Worm (Caenorhabditis elegans) whole organism, young adult: ENCODE measurements around the gene F21G4.6.

Experiments
- C06A6.2 ChIP-seq: fragments of 200-800 bp; sonication (Bioruptor generic); conservative IDR thresholded peaks from 2 replicates; pipeline ENCODE4 v1.3.6; 2022; ENCODE audit warnings: missing genetic modification characterization, missing compliant biosample characterization
- F10E7.11 ChIP-seq: sonication (generic microtip); optimal IDR thresholded peaks from 2 replicates; lab custom pipeline; 2017; ENCODE audit warnings: mild to moderate bottlenecking, missing genetic modification characterization, moderate library complexity, missing compliant biosample characterization
- F22D6.2 ChIP-seq: sonication (generic microtip); optimal IDR thresholded peaks from 2 replicates; lab custom pipeline; 2016; ENCODE audit warnings: mild to moderate bottlenecking, missing genetic modification characterization, missing compliant biosample characterization
- F49E8.2 ChIP-seq: sonication (generic microtip); optimal IDR thresholded peaks from 3 replicates; lab custom pipeline; 2017; ENCODE audit warnings: missing genetic modification characterization, mild to moderate bottlenecking, missing compliant biosample characterization, antibody characterized with exemption, moderate library complexity; ENCODE audit not compliant: insufficient read depth
- F57A8.1 ChIP-seq: fragments of 200-800 bp; sonication (Bioruptor generic); optimal IDR thresholded peaks from 2 replicates; lab custom pipeline; 2018; ENCODE audit warnings: mild to moderate bottlenecking, missing genetic modification characterization, moderate library complexity, missing compliant biosample characterization
- K11D2.4 ChIP-seq: fragments of 200-800 bp; sonication (Bioruptor generic); IDR thresholded peaks from 2 replicates; pipeline ENCODE4 v1.3.6; 2022; ENCODE audit warnings: missing genetic modification reagents, missing genetic modification characterization, missing compliant biosample characterization
- ZK185.1 ChIP-seq: sonication (generic microtip); optimal IDR thresholded peaks from 2 replicates; lab custom pipeline; 2016; ENCODE audit warnings: mild to moderate bottlenecking, missing genetic modification characterization, missing compliant biosample characterization; ENCODE audit not compliant: poor library complexity, severe bottlenecking
- cebp-2 ChIP-seq: fragments of 200-800 bp; sonication (Bioruptor generic); IDR thresholded peaks from 2 replicates; pipeline ENCODE4 v1.3.6; 2022; ENCODE audit warnings: missing genetic modification characterization, missing compliant biosample characterization
- ceh-100 ChIP-seq: fragments of 200-800 bp; sonication (Bioruptor generic); IDR thresholded peaks from 2 replicates; pipeline ENCODE4 v1.3.6; 2022; ENCODE audit warnings: missing genetic modification reagents, missing genetic modification characterization, missing compliant biosample characterization
- ceh-27 ChIP-seq: fragments of 200-800 bp; sonication (Bioruptor generic); optimal IDR thresholded peaks from 2 replicates; lab custom pipeline; 2018; ENCODE audit warnings: mild to moderate bottlenecking, missing genetic modification characterization, moderate library complexity, missing compliant biosample characterization
- ceh-40 ChIP-seq: fragments of 200-800 bp; sonication (Bioruptor generic); IDR thresholded peaks from 2 replicates; pipeline ENCODE4 v1.3.6; 2022; ENCODE audit warnings: missing genetic modification characterization, missing compliant biosample characterization
- dox-1 ChIP-seq: fragments of 200-800 bp; sonication (Bioruptor generic); IDR thresholded peaks from 2 replicates; pipeline ENCODE4 v1.3.6; 2022; ENCODE audit warnings: missing genetic modification reagents, missing genetic modification characterization, missing compliant biosample characterization
- dpff-1 ChIP-seq: sonication (generic microtip); optimal IDR thresholded peaks from 2 replicates; lab custom pipeline; 2017; ENCODE audit warnings: mild to moderate bottlenecking, missing genetic modification characterization, missing compliant biosample characterization
- dpl-1 ChIP-seq: fragments of 150-350 bp; optimal IDR thresholded peaks from 2 replicates; lab custom pipeline; 2014; ENCODE audit warnings: missing biosample characterization, missing genetic modification reagents, missing genetic modification characterization
- egrh-3 ChIP-seq: fragments of 200-800 bp; sonication (Bioruptor generic); IDR thresholded peaks from 2 replicates; pipeline ENCODE4 v1.3.6; 2022; ENCODE audit warnings: missing genetic modification reagents, missing genetic modification characterization, missing compliant biosample characterization
- ekl-4 ChIP-seq: fragments of 200-800 bp; sonication (Bioruptor generic); IDR thresholded peaks from 2 replicates; pipeline ENCODE4 v1.3.6; 2022; ENCODE audit warnings: missing genetic modification reagents, missing genetic modification characterization, missing compliant biosample characterization
- ets-4 ChIP-seq: fragments of 200-800 bp; sonication (Bioruptor generic); optimal IDR thresholded peaks from 2 replicates; lab custom pipeline; 2018; ENCODE audit warnings: mild to moderate bottlenecking, missing genetic modification characterization, missing compliant biosample characterization
- hmg-1.2 ChIP-seq: fragments of 200-800 bp; sonication (Bioruptor generic); IDR thresholded peaks from 2 replicates; pipeline ENCODE4 v1.3.6; 2022; ENCODE audit warnings: missing genetic modification reagents, missing genetic modification characterization, missing compliant biosample characterization
- hmg-20 ChIP-seq: fragments of 200-800 bp; sonication (Bioruptor generic); IDR thresholded peaks from 2 replicates; pipeline ENCODE4 v1.3.6; 2022; ENCODE audit warnings: missing genetic modification reagents, missing genetic modification characterization, missing compliant biosample characterization
- let-526 ChIP-seq: fragments of 200-800 bp; sonication (Bioruptor generic); IDR thresholded peaks from 2 replicates; pipeline ENCODE4 v1.3.6; 2022; ENCODE audit warnings: missing genetic modification reagents, missing genetic modification characterization, missing compliant biosample characterization
- lin-26 ChIP-seq: fragments of 200-800 bp; sonication (Bioruptor generic); IDR thresholded peaks from 2 replicates; pipeline ENCODE4 v1.3.6; 2022; ENCODE audit warnings: missing genetic modification reagents, missing genetic modification characterization, missing compliant biosample characterization
- lin-35 ChIP-seq, 3 experiments: fragments of 150-350 bp in 2 of 3; sonication (generic microtip) in 1 of 3; optimal IDR thresholded peaks; 2 replicates each; lab custom pipeline; 2014 to 2018; ENCODE audit warnings: missing biosample characterization in 3 of 3, missing genetic modification characterization in 3 of 3, missing genetic modification reagents in 3 of 3
- lin-54 ChIP-seq: fragments of 200-800 bp; sonication (Bioruptor generic); optimal IDR thresholded peaks from 2 replicates; lab custom pipeline; 2018; ENCODE audit warnings: mild to moderate bottlenecking, missing genetic modification characterization, missing compliant biosample characterization
- lsy-27 ChIP-seq: sonication (generic microtip); optimal IDR thresholded peaks from 2 replicates; lab custom pipeline; 2017; ENCODE audit warnings: missing genetic modification characterization, mild to moderate bottlenecking, missing compliant biosample characterization, antibody characterized with exemption, missing genotype, borderline replicate concordance; ENCODE audit not compliant: insufficient read depth
- madf-3 ChIP-seq: fragments of 200-800 bp; sonication (Bioruptor generic); IDR thresholded peaks from 2 replicates; pipeline ENCODE4 v1.3.6; 2022; ENCODE audit warnings: missing genetic modification reagents, missing genetic modification characterization, missing compliant biosample characterization
- nfya-2 ChIP-seq: fragments of 200-800 bp; sonication (Bioruptor generic); IDR thresholded peaks from 2 replicates; pipeline ENCODE4 v1.3.6; 2022; ENCODE audit warnings: missing genetic modification reagents, missing genetic modification characterization, missing compliant biosample characterization
- nfyb-1 ChIP-seq: fragments of 200-800 bp; sonication (Bioruptor generic); IDR thresholded peaks from 2 replicates; pipeline ENCODE4 v1.3.6; 2022; ENCODE audit warnings: missing genetic modification reagents, missing genetic modification characterization, missing compliant biosample characterization
- nhr-80 ChIP-seq: sonication (generic microtip); optimal IDR thresholded peaks from 2 replicates; lab custom pipeline; 2016; ENCODE audit warnings: missing genetic modification characterization, missing compliant biosample characterization
- nhr-90 ChIP-seq: sonication (generic microtip); optimal IDR thresholded peaks from 2 replicates; lab custom pipeline; 2016; ENCODE audit warnings: missing genotype, mild to moderate bottlenecking, missing genetic modification characterization, missing compliant biosample characterization
- pbrm-1 ChIP-seq: fragments of 200-800 bp; sonication (Bioruptor generic); IDR thresholded peaks from 2 replicates; pipeline ENCODE4 v1.3.6; 2022; ENCODE audit warnings: missing genetic modification reagents, missing genetic modification characterization, missing compliant biosample characterization
- rcor-1 ChIP-seq: fragments of 200-800 bp; sonication (Bioruptor generic); IDR thresholded peaks from 2 replicates; pipeline ENCODE4 v1.3.6; 2022; ENCODE audit warnings: missing genetic modification reagents, missing genetic modification characterization, missing compliant biosample characterization
- repo-1 ChIP-seq: sonication (generic microtip); optimal IDR thresholded peaks from 2 replicates; lab custom pipeline; 2017; ENCODE audit warnings: mild to moderate bottlenecking, missing genetic modification characterization, missing compliant biosample characterization
- sea-2 ChIP-seq: fragments of 200-800 bp; sonication (Bioruptor generic); IDR thresholded peaks from 2 replicates; pipeline ENCODE4 v1.3.6; 2022; ENCODE audit warnings: missing genetic modification characterization, missing compliant biosample characterization
- snpc-1.1 ChIP-seq: sonication (generic microtip); optimal IDR thresholded peaks from 2 replicates; lab custom pipeline; 2017; ENCODE audit warnings: missing genetic modification characterization, mild to moderate bottlenecking, missing compliant biosample characterization, antibody characterized with exemption, moderate library complexity, missing genotype, missing genetic modification reagents; ENCODE audit not compliant: insufficient read depth
- snpc-3.4 ChIP-seq: sonication (generic microtip); optimal IDR thresholded peaks from 2 replicates; lab custom pipeline; 2017; ENCODE audit warnings: missing genetic modification characterization, mild to moderate bottlenecking, missing compliant biosample characterization, antibody characterized with exemption, moderate library complexity, missing genotype, missing genetic modification reagents
- snpc-4 ChIP-seq, 5 experiments: fragments of 150-350 bp in 1 of 5; sonication (generic microtip) in 4 of 5; optimal IDR thresholded peaks; 2 replicates each; lab custom pipeline; 2014 to 2018; ENCODE audit warnings: missing genetic modification characterization in 5 of 5, missing biosample characterization in 3 of 5, antibody characterized with exemption in 2 of 5, mild to moderate bottlenecking in 2 of 5, missing compliant biosample characterization in 2 of 5, missing genotype in 2 of 5, moderate library complexity in 2 of 5, missing genetic modification reagents in 1 of 5
- tbx-9 ChIP-seq: sonication (generic microtip); optimal IDR thresholded peaks from 2 replicates; lab custom pipeline; 2016; ENCODE audit warnings: borderline replicate concordance, missing genetic modification characterization, inconsistent platforms, missing compliant biosample characterization
- xnd-1 ChIP-seq: sonication (generic microtip); optimal IDR thresholded peaks from 2 replicates; lab custom pipeline; 2016; ENCODE audit warnings: missing genotype, missing genetic modification reagents, missing genetic modification characterization, missing compliant biosample characterization
- ztf-18 ChIP-seq: sonication (generic microtip); optimal IDR thresholded peaks from 2 replicates; lab custom pipeline; 2016; ENCODE audit warnings: missing genotype, mild to moderate bottlenecking, missing genetic modification characterization, missing compliant biosample characterization
- ztf-25 ChIP-seq: fragments of 200-800 bp; sonication (Bioruptor generic); IDR thresholded peaks from 2 replicates; pipeline ENCODE4 v1.3.6; 2022; ENCODE audit warnings: missing genetic modification reagents, missing genetic modification characterization, missing compliant biosample characterization
- ztf-26 ChIP-seq: sonication (generic microtip); optimal IDR thresholded peaks from 2 replicates; lab custom pipeline; 2017; ENCODE audit warnings: missing genetic modification characterization, missing compliant biosample characterization
- ztf-3 ChIP-seq: fragments of 200-800 bp; sonication (Bioruptor generic); optimal IDR thresholded peaks from 2 replicates; lab custom pipeline; 2018; ENCODE audit warnings: mild to moderate bottlenecking, missing genetic modification characterization, missing compliant biosample characterization

Gene F21G4.6

DNA sequence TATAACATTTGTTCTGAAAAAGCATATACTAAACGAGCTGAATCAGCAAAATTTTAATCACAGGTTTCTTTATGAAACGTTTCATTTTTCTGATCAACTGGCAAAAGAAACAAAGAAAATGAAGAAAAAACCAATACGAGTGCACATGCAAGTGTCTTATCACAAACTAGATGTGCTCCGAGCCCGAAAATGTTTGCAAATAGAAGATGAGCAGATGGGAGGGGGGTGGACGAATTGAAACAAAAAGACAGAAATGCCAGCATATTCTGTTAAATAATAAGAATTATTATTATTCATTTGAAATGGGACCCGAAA is 16.7 kb upstream of the F21G4.6 start:
- no peak for TF ChIP-seq ztf-25 (GFP tag; lab: Robert Waterston, UW)
- no peak for TF ChIP-seq xnd-1 (tag; lab: Kevin White, UChicago)
- TF ChIP-seq sea-2 (GFP tag; lab: Robert Waterston, UW) = no peak
- peak; percentile 31 for TF ChIP-seq nhr-80 (tag; lab: Kevin White, UChicago)

ce11 chrX:9933291-9934008 is 16.2 kb upstream of the F21G4.6 start:
- TF ChIP-seq lin-35 (GFP tag; optimal IDR thresholded peaks at IDR 0.05; lab: Kevin White, UChicago) (no peak), ztf-18 (tag; lab: Kevin White, UChicago) (no peak), nhr-90 (tag; lab: Kevin White, UChicago) (no peak), K11D2.4 (GFP tag; lab: Robert Waterston, UW) (no peak), snpc-1.1 (tag; lab: Kevin White, UChicago) (no peak), snpc-4 (GFP tag; optimal IDR thresholded peaks at IDR 0.05; lab: Kevin White, UChicago) (no peak), snpc-4 (tag; optimal IDR thresholded peaks at IDR 0.05; lab: Kevin White, UChicago) (no peak), ceh-100 (GFP tag; lab: Robert Waterston, UW) (no peak), F22D6.2 (tag; lab: Kevin White, UChicago) (no peak), hmg-20 (no peak), let-526 (GFP tag; lab: Robert Waterston, UW) (no peak), snpc-3.4 (tag; lab: Kevin White, UChicago) (no peak), cebp-2 (GFP tag; lab: Robert Waterston, UW) (no peak), ets-4 (GFP tag; lab: Kevin White, UChicago) (no peak), nfya-2 (GFP tag; lab: Robert Waterston, UW) (no peak), lsy-27 (tag; lab: Kevin White, UChicago) (no peak), ekl-4 (GFP tag; lab: Robert Waterston, UW) (no peak), hmg-1.2 (no peak)

- peak; percentile 90 for TF ChIP-seq nhr-80 (tag; lab: Kevin White, UChicago)
- peak; percentile 48 for TF ChIP-seq lin-26 (GFP tag; lab: Robert Waterston, UW)
- peak; percentile 45 for TF ChIP-seq nhr-90 (tag; lab: Kevin White, UChicago)
- peak; percentile 27 for TF ChIP-seq F57A8.1 (GFP tag; lab: Kevin White, UChicago)
- 0 out of 2 replicates have a peak, but pooled peaks have one; percentile 10 for TF ChIP-seq let-526 (GFP tag; lab: Robert Waterston, UW)
- TF ChIP-seq lin-35 (GFP tag; optimal IDR thresholded peaks at IDR 0.05; lab: Kevin White, UChicago) = peak in 1 of 3 experiments; percentile 47
- no peak for TF ChIP-seq dpff-1 (tag; lab: Kevin White, UChicago)
- no peak for TF ChIP-seq snpc-4 (GFP tag; optimal IDR thresholded peaks at IDR 0.05; lab: Kevin White, UChicago)
- TF ChIP-seq snpc-4 (tag; optimal IDR thresholded peaks at IDR 0.05; lab: Kevin White, UChicago) = peak in 3 of 4 experiments; percentile 8 to 47 (median 40)
- TF ChIP-seq lin-54 = peak; percentile 9
- no peak for TF ChIP-seq madf-3 (GFP tag; lab: Robert Waterston, UW)
- no peak for TF ChIP-seq ceh-40
- TF ChIP-seq F10E7.11 (tag; lab: Kevin White, UChicago) = no peak
- peak; percentile 89 for TF ChIP-seq ceh-27 (GFP tag; lab: Kevin White, UChicago)
- peak; percentile 53; the same call in 1 of the 2 replicates for TF ChIP-seq nfyb-1
- no peak for TF ChIP-seq tbx-9 (tag; lab: Kevin White, UChicago)
- TF ChIP-seq dpl-1 (GFP tag; lab: Kevin White, UChicago) = no peak
- TF ChIP-seq rcor-1 (GFP tag; lab: Robert Waterston, UW) = peak; percentile 31; the same call in 1 of the 2 replicates
- TF ChIP-seq ztf-3 = no peak
- TF ChIP-seq C06A6.2 (GFP tag; lab: Robert Waterston, UW) = 0 out of 2 replicates have a peak, but pooled peaks have one; percentile 33
- no peak for TF ChIP-seq F49E8.2 (tag; lab: Kevin White, UChicago)
- TF ChIP-seq dox-1 (GFP tag; lab: Robert Waterston, UW) = peak; percentile 88; the same call in 1 of the 2 replicates
- peak; percentile 42 for TF ChIP-seq ztf-26
- TF ChIP-seq ZK185.1 (tag; lab: Kevin White, UChicago) = no peak
- TF ChIP-seq egrh-3 (GFP tag; lab: Robert Waterston, UW) = peak; percentile 74
- 0 out of 2 replicates have a peak, but pooled peaks have one; percentile 16 for TF ChIP-seq pbrm-1 (GFP tag; lab: Robert Waterston, UW)
- TF ChIP-seq repo-1 = peak; percentile 44
Observed at ce11 chrX:9932226-9932773, 15.1 kb upstream of the F21G4.6 start, which contains the start of gene tsp-21. Gene tsp-21 (plus strand): TSS chrX:9932371.
